Worm (Caenorhabditis elegans): ENCODE measurements around the gene ZK1098.6.

The ZK1098.6 gene

ce11 chrIII:9546016-9546659 is 19.2 kb downstream of the ZK1098.6 start, which contains the start of gene unc-16:
unc-16 (plus strand) TSS chrIII:9546258.
- no peak for TF ChIP-seq Y105C5A.15 (GFP tag; IDR thresholded peaks at IDR 0.05)
- TF ChIP-seq daf-19 (GFP tag; conservative IDR thresholded peaks at IDR 0.05), result no peak
- no peak for TF ChIP-seq ceh-62 (tag; optimal IDR thresholded peaks at IDR 0.05)
- peak; percentile 90 for TF ChIP-seq lin-38 (GFP tag; IDR thresholded peaks at IDR 0.05)
- peak; percentile 91 for TF ChIP-seq rbr-2 (tag; optimal IDR thresholded peaks at IDR 0.05)
- TF ChIP-seq madf-9 (GFP tag; conservative IDR thresholded peaks at IDR 0.05), result 0 out of 2 replicates have a peak, but pooled peaks have one; percentile 21
- TF ChIP-seq Y75B8A.6 (GFP tag; IDR thresholded peaks at IDR 0.05), result no peak
- TF ChIP-seq tag-97 (GFP tag; IDR thresholded peaks at IDR 0.05), result no peak
- no peak for TF ChIP-seq php-3 (GFP tag; IDR thresholded peaks at IDR 0.05)
- peak; percentile 68; the same call in 1 of the 2 replicates for TF ChIP-seq ctbp-1 (GFP tag; IDR thresholded peaks at IDR 0.05)
- TF ChIP-seq arid-1 (GFP tag; conservative IDR thresholded peaks at IDR 0.05), result peak; percentile 50; the same call in 1 of the 2 replicates
- no peak for TF ChIP-seq ceh-82 (tag; optimal IDR thresholded peaks at IDR 0.05)
- TF ChIP-seq lin-1 (GFP tag; IDR thresholded peaks at IDR 0.05), result no peak
- peak; percentile 59; the same call in 1 of the 2 replicates for TF ChIP-seq pha-4 (GFP tag; IDR thresholded peaks at IDR 0.05)
- peak; percentile 82 for TF ChIP-seq pha-4 (tag; optimal IDR thresholded peaks at IDR 0.05)
- no peak for TF ChIP-seq F26F4.8 (GFP tag; conservative IDR thresholded peaks at IDR 0.05)
- TF ChIP-seq nhr-76 (tag; optimal IDR thresholded peaks at IDR 0.05), result no peak
- no peak for TF ChIP-seq unc-39 (tag; optimal IDR thresholded peaks at IDR 0.05)
- TF ChIP-seq nhr-28 (tag; optimal IDR thresholded peaks at IDR 0.05), result peak; percentile 26
- TF ChIP-seq unc-62 (GFP tag; optimal IDR thresholded peaks at IDR 0.05 in 1 of 2), result peak in 1 of 2 experiments; percentile 64
- TF ChIP-seq unc-62 (tag; optimal IDR thresholded peaks at IDR 0.05), result no peak
- TF ChIP-seq lin-29 (GFP tag; IDR thresholded peaks at IDR 0.05), result 0 out of 2 replicates have a peak, but pooled peaks have one; percentile 19
- TF ChIP-seq ceh-28 (tag; optimal IDR thresholded peaks at IDR 0.05), result peak; percentile 61
- no peak for TF ChIP-seq fos-1 (tag; optimal IDR thresholded peaks at IDR 0.05)
- peak; percentile 36; the same call in 1 of the 2 replicates for TF ChIP-seq ceh-44 (GFP tag; IDR thresholded peaks at IDR 0.05)
- no peak for TF ChIP-seq nhr-10 (tag; optimal IDR thresholded peaks at IDR 0.05)
- peak; percentile 71 for TF ChIP-seq dmd-6 (GFP tag; IDR thresholded peaks at IDR 0.05)
- peak; percentile 91 for TF ChIP-seq fkh-10 (GFP tag; optimal IDR thresholded peaks at IDR 0.05)
- no peak for TF ChIP-seq dmd-8 (GFP tag; IDR thresholded peaks at IDR 0.05)
- peak in 1 of 2 experiments; percentile 9 for TF ChIP-seq ZK546.5 (tag; optimal IDR thresholded peaks at IDR 0.05)
- no peak for TF ChIP-seq tra-1 (GFP tag; IDR thresholded peaks at IDR 0.05)
- no peak for TF ChIP-seq nhr-41 (GFP tag; IDR thresholded peaks at IDR 0.05)
- TF ChIP-seq ceh-20 (GFP tag; IDR thresholded peaks at IDR 0.05), result peak; percentile 95; the same call in 1 of the 2 replicates
- no peak for TF ChIP-seq lim-7 (GFP tag; IDR thresholded peaks at IDR 0.05)
- no peak for TF ChIP-seq zag-1 (tag; optimal IDR thresholded peaks at IDR 0.05)
- TF ChIP-seq hlh-11 (tag; optimal IDR thresholded peaks at IDR 0.05), result peak; percentile 90
- TF ChIP-seq Y5F2A.4 (GFP tag; optimal IDR thresholded peaks at IDR 0.05), result no peak
- peak; percentile 87 for TF ChIP-seq spr-1 (tag; optimal IDR thresholded peaks at IDR 0.05)
- TF ChIP-seq ces-1 (GFP tag; optimal IDR thresholded peaks at IDR 0.05), result no peak
- no peak for TF ChIP-seq madf-5 (GFP tag; IDR thresholded peaks at IDR 0.05)
- no peak for TF ChIP-seq snpc-4 (tag; optimal IDR thresholded peaks at IDR 0.05)
- peak; percentile 98 to 99 for TF ChIP-seq lsy-2 (tag; optimal IDR thresholded peaks at IDR 0.05)
- no peak; the same call in 1 of the 2 replicates for TF ChIP-seq egl-43 (GFP tag; IDR thresholded peaks at IDR 0.05)
- no peak for TF ChIP-seq saeg-2 (GFP tag; IDR thresholded peaks at IDR 0.05)
- TF ChIP-seq mes-2 (tag; optimal IDR thresholded peaks at IDR 0.05; ENCODE audit: poor library complexity, severe bottlenecking), result peak; percentile 81
- no peak for TF ChIP-seq Y48G9A.11 (GFP tag; IDR thresholded peaks at IDR 0.05)
- TF ChIP-seq aha-1 (tag), result peak; percentile 98
- peak; percentile 38 for TF ChIP-seq ztf-7 (tag; optimal IDR thresholded peaks at IDR 0.05)
- TF ChIP-seq mxl-2 (GFP tag; conservative IDR thresholded peaks at IDR 0.05), result peak; percentile 77
- no peak for TF ChIP-seq zfp-3 (GFP tag; conservative IDR thresholded peaks at IDR 0.05)
- no peak for TF ChIP-seq gei-8 (GFP tag; optimal IDR thresholded peaks at IDR 0.05)
